Worm (Caenorhabditis elegans) whole organism, early embryonic: ENCODE measurements around the gene srsx-17.

Source experiments
- B0310.2 ChIP-seq: sonication (generic microtip); optimal IDR thresholded peaks from 2 replicates; lab custom pipeline; 2016; ENCODE audit warnings: mild to moderate bottlenecking, missing genetic modification characterization, missing compliant biosample characterization
- F13C5.2 ChIP-seq: sonication (generic microtip); optimal IDR thresholded peaks from 2 replicates; lab custom pipeline; 2017; ENCODE audit warnings: mild to moderate bottlenecking, missing genetic modification characterization, inconsistent platforms, missing compliant biosample characterization
- aly-1 ChIP-seq: sonication (generic microtip); optimal IDR thresholded peaks from 2 replicates; lab custom pipeline; 2016; ENCODE audit warnings: missing genetic modification characterization, missing compliant biosample characterization
- ama-1 ChIP-seq: fragments of 150-350 bp; optimal IDR thresholded peaks from 2 replicates; lab custom pipeline; 2014
- ceh-13 ChIP-seq: fragments of 200-800 bp; sonication (Bioruptor generic); optimal IDR thresholded peaks from 2 replicates; lab custom pipeline; 2018; ENCODE audit warnings: mild to moderate bottlenecking, missing genetic modification characterization, missing compliant biosample characterization
- ceh-36 ChIP-seq: sonication (generic microtip); optimal IDR thresholded peaks from 2 replicates; lab custom pipeline; 2016; ENCODE audit warnings: missing genetic modification characterization, inconsistent platforms, missing compliant biosample characterization
- ets-7 ChIP-seq: sonication (generic microtip); optimal IDR thresholded peaks from 2 replicates; lab custom pipeline; 2016; ENCODE audit warnings: missing genotype, missing genetic modification characterization, missing compliant biosample characterization
- flt-1 ChIP-seq: fragments of 200-800 bp; sonication (Bioruptor generic); IDR thresholded peaks from 2 replicates; pipeline ENCODE4 v1.3.6; 2022; ENCODE audit warnings: missing genetic modification characterization, missing compliant biosample characterization
- hmbx-1 ChIP-seq: sonication (generic microtip); optimal IDR thresholded peaks from 2 replicates; lab custom pipeline; 2016; ENCODE audit warnings: mild to moderate bottlenecking, missing genetic modification characterization, missing compliant biosample characterization
- hmg-4 ChIP-seq: fragments of 200-800 bp; sonication (Bioruptor generic); optimal IDR thresholded peaks from 2 replicates; lab custom pipeline; 2018; ENCODE audit warnings: mild to moderate bottlenecking, missing genetic modification characterization, missing compliant biosample characterization
- hnd-1 ChIP-seq: sonication (generic microtip); optimal IDR thresholded peaks from 2 replicates; lab custom pipeline; 2016; ENCODE audit warnings: missing genetic modification characterization, missing compliant biosample characterization
- pes-1 ChIP-seq: fragments of 200-800 bp; sonication (Bioruptor generic); IDR thresholded peaks from 2 replicates; pipeline ENCODE4 v1.3.6; 2022; ENCODE audit warnings: missing genetic modification reagents, missing genetic modification characterization, missing compliant biosample characterization
- scrt-1 ChIP-seq: fragments of 200-800 bp; sonication (Bioruptor generic); IDR thresholded peaks from 2 replicates; pipeline ENCODE4 v1.3.6; 2022; ENCODE audit warnings: missing genetic modification characterization, missing compliant biosample characterization
- sea-1 ChIP-seq: fragments of 200-800 bp; sonication (Bioruptor generic); conservative IDR thresholded peaks from 2 replicates; pipeline ENCODE4 v1.3.6; 2022; ENCODE audit warnings: missing genetic modification characterization, missing compliant biosample characterization
- tbx-11 ChIP-seq: fragments of 200-800 bp; sonication (Bioruptor generic); IDR thresholded peaks from 2 replicates; pipeline ENCODE4 v1.3.6; 2022; ENCODE audit warnings: missing genetic modification characterization, missing compliant biosample characterization
- tbx-37 ChIP-seq: fragments of 200-800 bp; sonication (Bioruptor generic); conservative IDR thresholded peaks from 2 replicates; pipeline ENCODE4 v1.3.6; 2022; ENCODE audit warnings: missing genetic modification reagents, missing genetic modification characterization, missing compliant biosample characterization
- tra-4 ChIP-seq: sonication (generic microtip); optimal IDR thresholded peaks from 2 replicates; lab custom pipeline; 2017; ENCODE audit warnings: missing genetic modification characterization, missing compliant biosample characterization

The srsx-17 gene

DNA sequence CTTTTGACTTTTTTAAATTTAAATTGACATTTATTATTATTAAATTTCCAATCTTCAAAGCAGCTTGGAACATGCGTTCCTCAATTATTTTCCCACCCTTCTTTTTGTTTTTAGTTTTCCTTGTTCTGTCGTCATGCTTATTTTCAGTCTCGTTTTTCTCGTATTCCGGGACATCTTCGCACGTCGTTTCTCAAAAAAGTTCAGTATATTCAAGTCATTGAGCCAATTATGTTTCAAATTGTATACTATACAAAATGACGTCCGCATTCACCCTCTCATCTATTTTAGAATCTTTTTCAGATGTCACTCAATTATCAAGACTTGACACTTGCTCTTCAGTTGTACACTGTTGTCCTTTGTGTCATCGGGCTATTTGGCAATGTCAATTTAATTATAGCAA lies at the start of gene srsx-17:
Gene srsx-17, plus strand, starts transcription at position 301 of the 400 bp plus-strand sequence.
- TF ChIP-seq sea-1: no peak

DNA sequence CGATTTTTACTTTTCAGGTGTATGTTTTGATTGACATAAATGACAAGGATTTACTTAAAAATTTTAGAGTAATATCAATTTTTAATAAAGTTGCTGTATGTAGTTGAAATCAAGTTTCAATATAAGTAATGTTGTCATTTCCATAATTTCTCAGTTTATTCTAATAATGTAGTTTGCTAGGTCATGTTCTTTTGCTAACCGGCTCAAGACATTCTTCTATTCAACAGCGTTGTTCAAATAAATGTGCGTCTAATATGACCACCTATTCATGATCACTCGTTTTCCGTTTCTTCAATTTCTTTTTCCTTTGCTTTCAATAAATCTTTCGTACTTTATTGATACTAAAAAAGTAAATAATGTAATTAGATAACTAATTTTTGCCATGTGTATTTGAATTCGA lies 47.4 kb upstream of the srsx-17 start, which contains the start of gene C02G6.3:
Gene C02G6.3, plus strand, starts transcription at position 301 of the 400 bp plus-strand sequence.
- TF ChIP-seq F13C5.2 (no peak), tbx-11 (GFP tag; lab: Robert Waterston, UW) (no peak), tbx-37 (GFP tag; lab: Robert Waterston, UW) (no peak), aly-1 (tag; lab: Kevin White, UChicago) (no peak), ceh-36 (tag; lab: Kevin White, UChicago) (no peak), sea-1 (no peak), B0310.2 (tag; lab: Kevin White, UChicago) (no peak), hmg-4 (GFP tag; lab: Kevin White, UChicago) (no peak), pes-1 (GFP tag; lab: Robert Waterston, UW) (no peak), hnd-1 (tag; lab: Kevin White, UChicago) (no peak), ama-1 (lab: Kevin White, UChicago) (no peak), tra-4 (tag; lab: Kevin White, UChicago) (no peak), ets-7 (tag; lab: Kevin White, UChicago) (no peak), ceh-13 (no peak), scrt-1 (no peak)

DNA sequence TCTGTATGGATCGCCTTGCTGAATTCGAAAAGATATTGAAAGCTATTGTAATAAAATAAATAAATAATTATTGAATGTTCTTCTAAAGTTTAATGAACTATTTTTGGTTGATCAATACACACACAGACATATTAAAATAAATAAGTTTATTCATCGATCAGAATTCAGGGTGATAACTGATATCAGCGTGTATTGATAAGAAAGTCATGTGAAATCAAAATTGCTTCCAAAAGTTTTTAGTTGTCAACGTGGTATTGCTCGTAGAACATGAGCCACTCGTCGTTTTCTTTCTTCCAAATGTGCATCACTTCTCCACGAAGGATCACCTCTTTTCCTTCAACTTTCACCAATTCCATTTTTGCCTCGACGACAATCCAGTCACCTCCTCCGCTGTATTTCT lies 45.0 kb upstream of the srsx-17 start:
- TF ChIP-seq tbx-11 (GFP tag; lab: Robert Waterston, UW) (no peak), hmg-4 (GFP tag; lab: Kevin White, UChicago) (no peak), sea-1 (no peak), ceh-13 (no peak), hnd-1 (tag; lab: Kevin White, UChicago) (no peak), B0310.2 (tag; lab: Kevin White, UChicago) (no peak)

DNA sequence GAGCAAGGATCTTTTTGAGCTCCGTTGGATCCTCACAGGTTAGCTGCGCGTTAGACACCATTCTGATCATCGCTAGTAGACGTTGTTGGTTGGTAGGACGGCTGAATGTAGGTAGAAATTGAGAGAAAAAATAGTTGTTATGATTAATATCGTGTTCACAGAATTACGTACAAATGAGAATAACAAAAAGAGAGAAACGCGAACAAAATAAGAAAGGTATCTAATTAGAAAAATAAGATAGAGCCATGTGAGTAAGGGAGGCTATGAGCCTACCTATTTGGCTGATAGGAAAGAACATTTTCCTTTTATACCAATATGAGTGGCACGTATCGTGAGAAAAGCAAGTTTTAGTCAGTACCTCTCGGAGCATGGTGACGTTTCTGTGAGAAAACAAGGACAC lies 43.7 kb upstream of the srsx-17 start, which contains the start of gene C04E6.8:
Gene C04E6.8, minus strand, starts transcription at position 101 of the 400 bp plus-strand sequence.
- TF ChIP-seq sea-1 (no peak), ama-1 (lab: Kevin White, UChicago) (no peak), hnd-1 (tag; lab: Kevin White, UChicago) (no peak), tra-4 (tag; lab: Kevin White, UChicago) (no peak), ets-7 (tag; lab: Kevin White, UChicago) (no peak), aly-1 (tag; lab: Kevin White, UChicago) (no peak), pes-1 (GFP tag; lab: Robert Waterston, UW) (no peak), B0310.2 (tag; lab: Kevin White, UChicago) (no peak), tbx-11 (GFP tag; lab: Robert Waterston, UW) (no peak)

DNA sequence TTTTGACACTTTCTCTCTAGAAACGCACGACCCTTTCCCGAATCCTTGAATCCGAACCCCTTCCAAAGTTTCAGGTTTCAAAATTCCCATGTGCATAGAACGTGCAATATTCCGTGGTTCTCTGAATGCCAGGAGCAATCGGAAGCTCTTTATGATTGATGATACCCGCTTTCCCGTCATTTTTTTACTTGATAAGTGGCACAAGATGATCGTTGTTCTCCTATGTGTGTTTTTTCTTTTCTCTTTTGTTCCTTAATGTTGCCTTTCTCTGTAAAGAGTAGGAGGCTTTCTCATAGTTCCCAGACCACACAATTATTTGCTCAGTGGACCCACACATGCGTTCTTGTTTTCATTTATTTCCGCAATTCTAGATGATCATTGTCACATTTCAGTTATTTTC lies 38.6 kb upstream of the srsx-17 start:
- no peak for TF ChIP-seq ama-1 (lab: Kevin White, UChicago)
- no peak for TF ChIP-seq hmg-4 (GFP tag; lab: Kevin White, UChicago)
- TF ChIP-seq scrt-1: no peak
- TF ChIP-seq hnd-1 (tag; lab: Kevin White, UChicago): no peak
- no peak for TF ChIP-seq aly-1 (tag; lab: Kevin White, UChicago)
- no peak for TF ChIP-seq B0310.2 (tag; lab: Kevin White, UChicago)
- TF ChIP-seq hmbx-1 (tag; lab: Kevin White, UChicago): no peak
- TF ChIP-seq tbx-37 (GFP tag; lab: Robert Waterston, UW): no peak
- TF ChIP-seq ets-7 (tag; lab: Kevin White, UChicago): no peak
- TF ChIP-seq sea-1: no peak
- no peak for TF ChIP-seq tbx-11 (GFP tag; lab: Robert Waterston, UW)
- TF ChIP-seq flt-1 (GFP tag; lab: Robert Waterston, UW): no peak
- no peak for TF ChIP-seq F13C5.2
- TF ChIP-seq ceh-36 (tag; lab: Kevin White, UChicago): no peak
- TF ChIP-seq tra-4 (tag; lab: Kevin White, UChicago): no peak

DNA sequence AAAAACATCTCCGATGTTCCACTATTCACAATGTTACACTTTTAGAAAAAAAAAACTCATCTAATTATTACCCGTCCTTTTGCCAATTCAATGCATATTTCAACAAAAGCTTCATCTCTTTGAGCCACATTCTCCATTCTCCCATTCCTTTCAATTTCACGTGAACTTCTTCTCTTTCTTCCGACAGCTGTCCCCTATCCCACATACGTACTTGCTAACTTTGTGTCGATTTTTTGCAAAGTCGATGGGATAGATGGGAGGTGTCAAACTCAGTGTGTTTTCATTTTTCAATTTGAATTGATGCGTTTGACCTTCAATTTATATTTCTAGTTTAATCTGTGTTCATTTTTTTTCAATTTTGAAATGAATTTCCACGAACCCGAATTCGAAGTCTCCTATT lies 36.2 kb upstream of the srsx-17 start:
- TF ChIP-seq aly-1 (tag; lab: Kevin White, UChicago) (no peak), tra-4 (tag; lab: Kevin White, UChicago) (no peak), B0310.2 (tag; lab: Kevin White, UChicago) (no peak), tbx-37 (GFP tag; lab: Robert Waterston, UW) (no peak), hnd-1 (tag; lab: Kevin White, UChicago) (no peak), scrt-1 (no peak), ets-7 (tag; lab: Kevin White, UChicago) (no peak), F13C5.2 (no peak), sea-1 (no peak)

DNA sequence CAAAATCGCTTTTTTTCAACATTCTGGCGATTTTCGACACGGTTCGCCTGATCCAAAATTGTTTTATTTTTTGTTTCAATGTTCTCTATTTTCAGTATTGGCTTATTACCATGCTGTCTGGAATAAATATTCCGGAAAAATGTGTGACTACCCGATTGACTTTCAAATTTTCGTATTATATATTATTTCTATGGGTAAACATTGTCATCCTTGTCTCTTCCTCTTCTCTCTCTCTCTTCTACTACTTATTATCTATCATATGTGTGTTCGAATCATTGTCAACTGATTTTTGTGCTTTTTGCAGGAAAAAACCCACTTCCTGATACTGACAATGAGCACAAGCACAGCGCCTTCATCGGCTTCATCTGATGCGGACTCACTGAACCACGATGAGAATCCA lies 34.4 kb upstream of the srsx-17 start, which contains the start of gene C04E6.7:
Gene C04E6.7, plus strand, starts transcription at position 301 of the 400 bp plus-strand sequence.
- TF ChIP-seq flt-1 (GFP tag; lab: Robert Waterston, UW) (no peak), pes-1 (GFP tag; lab: Robert Waterston, UW) (no peak), ceh-36 (tag; lab: Kevin White, UChicago) (no peak), tra-4 (tag; lab: Kevin White, UChicago) (no peak)

DNA sequence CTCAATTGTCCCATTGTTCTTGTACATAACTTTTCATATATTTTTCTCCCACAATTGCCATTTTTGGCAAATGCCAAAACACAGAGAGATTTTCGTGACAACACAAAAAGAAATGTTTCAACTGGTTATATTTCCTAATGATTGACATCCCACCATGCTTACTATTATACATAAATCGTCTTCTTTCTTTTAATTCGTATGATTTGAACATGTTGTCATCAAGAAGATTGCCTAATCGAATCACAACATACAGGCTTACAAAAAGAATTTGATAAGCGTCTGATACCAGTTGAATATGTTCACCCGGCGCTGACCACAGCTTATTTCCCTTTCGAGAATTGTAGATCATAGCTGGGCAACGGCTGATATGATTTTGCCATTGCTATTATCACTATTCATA lies 32.4 kb upstream of the srsx-17 start, which contains the start of gene grd-9:
Gene grd-9, plus strand, starts transcription at position 301 of the 400 bp plus-strand sequence.
- TF ChIP-seq pes-1 (GFP tag; lab: Robert Waterston, UW) (no peak), F13C5.2 (no peak), ets-7 (tag; lab: Kevin White, UChicago) (no peak), ceh-13 (no peak), tbx-11 (GFP tag; lab: Robert Waterston, UW) (no peak), hnd-1 (tag; lab: Kevin White, UChicago) (no peak), B0310.2 (tag; lab: Kevin White, UChicago) (no peak), flt-1 (GFP tag; lab: Robert Waterston, UW) (no peak), hmg-4 (GFP tag; lab: Kevin White, UChicago) (no peak), tra-4 (tag; lab: Kevin White, UChicago) (no peak), hmbx-1 (tag; lab: Kevin White, UChicago) (no peak), scrt-1 (no peak), ama-1 (lab: Kevin White, UChicago) (no peak), tbx-37 (GFP tag; lab: Robert Waterston, UW) (no peak), aly-1 (tag; lab: Kevin White, UChicago) (no peak)
